Fruit fly (Drosophila melanogaster) whole organism, embryonic: ENCODE results near the gene CG11350.
A peak's percentile ranks its signal among the peaks of the same experiment; 100 is the strongest.

Experiments
- BEAF-32 ChIP-seq: fragments of 200-800 bp; sonication (Bioruptor generic); optimal IDR thresholded peaks from 3 replicates; lab custom pipeline; 2017; ENCODE audit warnings: missing biosample characterization, missing genetic modification characterization, mild to moderate bottlenecking, moderate library complexity, missing genetic modification reagents
- CG10274 ChIP-seq: fragments of 200-800 bp; sonication (Bioruptor generic); optimal IDR thresholded peaks from 3 replicates; lab custom pipeline; 2017; ENCODE audit warnings: missing biosample characterization, mild to moderate bottlenecking, missing genetic modification characterization
- CG11093 ChIP-seq: fragments of 200-800 bp; sonication (Bioruptor generic); IDR thresholded peaks from 3 replicates; pipeline ENCODE4 v1.3.6; 2022; ENCODE audit warnings: missing biosample characterization, missing genetic modification characterization
- CG12104 ChIP-seq: fragments of 200-800 bp; sonication (Bioruptor generic); optimal IDR thresholded peaks from 3 replicates; lab custom pipeline; 2016; ENCODE audit warnings: missing biosample characterization, missing genetic modification characterization
- CG12391 ChIP-seq: fragments of 200-800 bp; sonication (Bioruptor generic); optimal IDR thresholded peaks from 3 replicates; lab custom pipeline; 2018; ENCODE audit warnings: missing biosample characterization, mild to moderate bottlenecking, missing genetic modification characterization, moderate library complexity
- CG13287 ChIP-seq: fragments of 200-800 bp; sonication (Bioruptor generic); IDR thresholded peaks from 2 replicates; pipeline ENCODE4 v1.3.6; 2022; ENCODE audit warnings: missing biosample characterization, missing genetic modification characterization; ENCODE audit not compliant: partially characterized antibody
- CG13424 ChIP-seq: fragments of 200-800 bp; sonication (Bioruptor generic); optimal IDR thresholded peaks from 2 replicates; lab custom pipeline; 2019; ENCODE audit warnings: missing biosample characterization, mild to moderate bottlenecking, missing genetic modification characterization, moderate library complexity
- CG13775 ChIP-seq: fragments of 200-800 bp; sonication (Bioruptor generic); optimal IDR thresholded peaks from 3 replicates; lab custom pipeline; 2017; ENCODE audit warnings: missing biosample characterization, mild to moderate bottlenecking, missing genetic modification characterization
- CG14014 ChIP-seq: fragments of 200-800 bp; sonication (Bioruptor generic); IDR thresholded peaks from 2 replicates; pipeline ENCODE4 v1.3.6; 2022; ENCODE audit warnings: missing biosample characterization, missing genetic modification characterization
- CG14860 ChIP-seq: fragments of 200-800 bp; sonication (Bioruptor generic); IDR thresholded peaks from 3 replicates; pipeline ENCODE4 v1.3.6; 2022; ENCODE audit warnings: missing biosample characterization, missing genetic modification characterization; ENCODE audit not compliant: partially characterized antibody
- CG14965 ChIP-seq: fragments of 200-800 bp; sonication (Bioruptor generic); optimal IDR thresholded peaks from 2 replicates; lab custom pipeline; 2016; ENCODE audit warnings: missing biosample characterization, missing genetic modification characterization, borderline replicate concordance
- CG17359 ChIP-seq: fragments of 200-800 bp; sonication (Bioruptor generic); optimal IDR thresholded peaks from 3 replicates; lab custom pipeline; 2018; ENCODE audit warnings: missing biosample characterization, mild to moderate bottlenecking, missing genetic modification characterization, moderate library complexity
- CG17912 ChIP-seq: fragments of 200-800 bp; sonication (Bioruptor generic); optimal IDR thresholded peaks from 2 replicates; lab custom pipeline; 2018; ENCODE audit warnings: missing biosample characterization, mild to moderate bottlenecking, missing genetic modification characterization
- CG30403 ChIP-seq: fragments of 200-800 bp; sonication (Bioruptor generic); optimal IDR thresholded peaks from 3 replicates; lab custom pipeline; 2016; ENCODE audit warnings: missing biosample characterization, missing genetic modification characterization
- CG3163 ChIP-seq: fragments of 200-800 bp; sonication (Bioruptor generic); optimal IDR thresholded peaks from 3 replicates; lab custom pipeline; 2016; ENCODE audit warnings: missing biosample characterization, missing genetic modification characterization
- CG32532 ChIP-seq: fragments of 200-800 bp; sonication (Bioruptor generic); IDR thresholded peaks from 2 replicates; pipeline ENCODE4 v1.3.6; 2022; ENCODE audit warnings: missing biosample characterization, missing genetic modification characterization
- CG34422 ChIP-seq: fragments of 200-800 bp; sonication (Bioruptor generic); IDR thresholded peaks from 3 replicates; pipeline ENCODE4 v1.3.6; 2022; ENCODE audit warnings: missing biosample characterization, missing genetic modification characterization
- CG42726 ChIP-seq: fragments of 200-800 bp; sonication (Bioruptor generic); IDR thresholded peaks from 2 replicates; pipeline ENCODE4 v1.3.6; 2022; ENCODE audit warnings: missing biosample characterization, missing genetic modification characterization; ENCODE audit not compliant: partially characterized antibody
- CG4617 ChIP-seq: fragments of 200-800 bp; sonication (Bioruptor generic); optimal IDR thresholded peaks from 3 replicates; lab custom pipeline; 2016; ENCODE audit warnings: missing biosample characterization, missing genetic modification characterization, borderline replicate concordance
- CG4707 ChIP-seq: fragments of 200-800 bp; sonication (Bioruptor generic); optimal IDR thresholded peaks from 2 replicates; lab custom pipeline; 2018; ENCODE audit warnings: missing biosample characterization, mild to moderate bottlenecking, missing genetic modification characterization, moderate library complexity
- CG8359 ChIP-seq: fragments of 200-800 bp; sonication (Bioruptor generic); optimal IDR thresholded peaks from 2 replicates; lab custom pipeline; 2017; ENCODE audit warnings: missing biosample characterization, mild to moderate bottlenecking, missing genetic modification characterization, borderline replicate concordance
- CG8944 ChIP-seq: fragments of 200-800 bp; sonication (Bioruptor generic); optimal IDR thresholded peaks from 3 replicates; lab custom pipeline; 2016; ENCODE audit warnings: missing biosample characterization, missing genetic modification characterization
- CG9932 ChIP-seq: fragments of 200-800 bp; sonication (Bioruptor generic); IDR thresholded peaks from 2 replicates; pipeline ENCODE4 v1.3.6; 2022; ENCODE audit warnings: missing biosample characterization, missing genetic modification characterization
- CTCF ChIP-seq: fragments of 200-800 bp; sonication (Bioruptor generic); optimal IDR thresholded peaks from 2 replicates; lab custom pipeline; 2017; ENCODE audit warnings: missing biosample characterization, mild to moderate bottlenecking, missing genetic modification characterization, moderate library complexity
- Dek ChIP-seq: fragments of 200-800 bp; sonication (Bioruptor generic); optimal IDR thresholded peaks from 3 replicates; lab custom pipeline; 2019; ENCODE audit warnings: missing biosample characterization, mild to moderate bottlenecking, missing genetic modification characterization, moderate library complexity
- Dfd ChIP-seq, 2 experiments: fragments of >200 bp; optimal IDR thresholded peaks; 2 replicates each; lab custom pipeline; 2017; ENCODE audit warnings: missing biosample characterization in 2 of 2, missing genetic modification characterization in 2 of 2
- Mad ChIP-seq: fragments of 200-800 bp; sonication (Bioruptor generic); optimal IDR thresholded peaks from 2 replicates; lab custom pipeline; 2016; ENCODE audit warnings: missing biosample characterization, missing genetic modification characterization
- Mes4 ChIP-seq: fragments of 200-800 bp; sonication (Bioruptor generic); optimal IDR thresholded peaks from 2 replicates; lab custom pipeline; 2016; ENCODE audit warnings: missing biosample characterization, missing genetic modification characterization
- NFAT ChIP-seq: fragments of 200-800 bp; sonication (Bioruptor generic); IDR thresholded peaks from 2 replicates; pipeline ENCODE4 v1.3.6; 2022; ENCODE audit warnings: missing biosample characterization, missing genetic modification characterization
- Neu2 ChIP-seq: fragments of 200-800 bp; sonication (Bioruptor generic); optimal IDR thresholded peaks from 3 replicates; lab custom pipeline; 2016; ENCODE audit warnings: missing biosample characterization, missing genetic modification characterization, borderline replicate concordance
- Oli ChIP-seq: fragments of 200-800 bp; sonication (Bioruptor generic); optimal IDR thresholded peaks from 2 replicates; lab custom pipeline; 2018; ENCODE audit warnings: missing biosample characterization, mild to moderate bottlenecking, missing genetic modification characterization, moderate library complexity
- Rx ChIP-seq: fragments of 200-800 bp; sonication (Bioruptor generic); IDR thresholded peaks from 2 replicates; pipeline ENCODE4 v1.3.6; 2022; ENCODE audit warnings: missing biosample characterization, missing genetic modification characterization
- Sox100B ChIP-seq: fragments of 200-800 bp; sonication (Bioruptor generic); optimal IDR thresholded peaks from 3 replicates; lab custom pipeline; 2018; ENCODE audit warnings: missing biosample characterization, mild to moderate bottlenecking, missing genetic modification characterization
- Spps ChIP-seq: fragments of 200-800 bp; sonication (Bioruptor generic); optimal IDR thresholded peaks from 2 replicates; lab custom pipeline; 2018; ENCODE audit warnings: missing biosample characterization, mild to moderate bottlenecking, missing genetic modification characterization
- ash1 ChIP-seq: fragments of 200-800 bp; sonication (Bioruptor generic); optimal IDR thresholded peaks from 2 replicates; lab custom pipeline; 2018; ENCODE audit warnings: missing biosample characterization, mild to moderate bottlenecking, missing genetic modification characterization
- bsh ChIP-seq, 2 experiments: fragments of 200-800 bp; sonication (Bioruptor generic); optimal IDR thresholded peaks; 2 replicates each; lab custom pipeline; 2017 to 2018; ENCODE audit warnings: mild to moderate bottlenecking in 2 of 2, missing biosample characterization in 2 of 2, missing genetic modification characterization in 2 of 2, moderate library complexity in 1 of 2
- cato ChIP-seq: fragments of 200-800 bp; sonication (Bioruptor generic); optimal IDR thresholded peaks from 2 replicates; lab custom pipeline; 2016; ENCODE audit warnings: missing biosample characterization, missing genetic modification characterization, borderline replicate concordance
- crp ChIP-seq, 2 experiments: fragments of 200-800 bp; sonication (Bioruptor generic); optimal IDR thresholded peaks; 2 replicates in 1 of 2; 3 replicates in 1 of 2; lab custom pipeline; 2017; ENCODE audit warnings: missing biosample characterization in 2 of 2, missing genetic modification characterization in 2 of 2, mild to moderate bottlenecking in 1 of 2, moderate library complexity in 1 of 2
- danr ChIP-seq: fragments of 200-800 bp; sonication (Bioruptor generic); IDR thresholded peaks from 2 replicates; pipeline ENCODE4 v1.3.6; 2022; ENCODE audit warnings: missing biosample characterization, missing genetic modification characterization
- dati ChIP-seq: fragments of 200-800 bp; sonication (Bioruptor generic); IDR thresholded peaks from 2 replicates; pipeline ENCODE4 v1.3.6; 2022; ENCODE audit warnings: missing biosample characterization, missing genetic modification characterization
- fd64A ChIP-seq: fragments of 200-800 bp; sonication (Bioruptor generic); optimal IDR thresholded peaks from 3 replicates; lab custom pipeline; 2018; ENCODE audit warnings: missing biosample characterization, mild to moderate bottlenecking, missing genetic modification characterization
- hb ChIP-seq: fragments of 200-800 bp; sonication (Bioruptor generic); IDR thresholded peaks from 3 replicates; pipeline ENCODE4 v1.3.6; 2022; ENCODE audit warnings: missing biosample characterization, missing genetic modification characterization; ENCODE audit not compliant: partially characterized antibody
- ind ChIP-seq: fragments of 200-800 bp; sonication (Bioruptor generic); optimal IDR thresholded peaks from 3 replicates; lab custom pipeline; 2016; ENCODE audit warnings: missing biosample characterization, missing genetic modification characterization
- jigr1 ChIP-seq: fragments of 200-800 bp; sonication (Bioruptor generic); IDR thresholded peaks from 3 replicates; pipeline ENCODE4 v1.3.6; 2022; ENCODE audit warnings: missing biosample characterization, missing genetic modification characterization
- lbe ChIP-seq: fragments of 200-800 bp; sonication (Bioruptor generic); optimal IDR thresholded peaks from 2 replicates; lab custom pipeline; 2016; ENCODE audit warnings: missing biosample characterization, mild to moderate bottlenecking, missing genetic modification characterization
- lola ChIP-seq, 3 experiments: fragments of >200 bp in 2 of 3; fragments of 200-800 bp in 1 of 3; sonication (Bioruptor generic) in 1 of 3; optimal IDR thresholded peaks; 2 replicates each; lab custom pipeline; 2017 to 2019; ENCODE audit warnings: missing biosample characterization in 3 of 3, missing genetic modification characterization in 3 of 3, mild to moderate bottlenecking in 1 of 3, moderate library complexity in 1 of 3
- so ChIP-seq: fragments of 200-800 bp; sonication (Bioruptor generic); IDR thresholded peaks from 3 replicates; pipeline ENCODE4 v1.3.6; 2022; ENCODE audit warnings: missing biosample characterization, missing genetic modification characterization
- tin ChIP-seq: fragments of 200-800 bp; sonication (Bioruptor generic); optimal IDR thresholded peaks from 3 replicates; lab custom pipeline; 2016; ENCODE audit warnings: missing biosample characterization, missing genetic modification characterization
- trem ChIP-seq: fragments of 200-800 bp; optimal IDR thresholded peaks from 3 replicates; lab custom pipeline; 2019; ENCODE audit warnings: missing biosample characterization, mild to moderate bottlenecking, missing genetic modification characterization, moderate library complexity
- unc-4 ChIP-seq: fragments of 200-800 bp; sonication (Bioruptor generic); IDR thresholded peaks from 2 replicates; pipeline ENCODE4 v1.3.6; 2022; ENCODE audit warnings: missing biosample characterization, missing genetic modification characterization; ENCODE audit not compliant: partially characterized antibody
- yki ChIP-seq: fragments of >200 bp; optimal IDR thresholded peaks from 3 replicates; lab custom pipeline; 2018

Gene CG11350

dm6 chr3L:4445824-4446223 is 36.8 kb upstream of the CG11350 start (continued):
- TF ChIP-seq CG14860 (GFP tag; lab: Robert Waterston, UW) (no peak), CG13424 (no peak), CG8359 (GFP tag; lab: Kevin White, UChicago) (no peak), unc-4 (GFP tag; lab: Robert Waterston, UW) (no peak), Spps (tag; lab: Kevin White, UChicago) (no peak), yki (lab: Kevin White, UChicago) (no peak), fd64A (no peak), crp (GFP tag; optimal IDR thresholded peaks at IDR 0.05; lab: Kevin White, UChicago) (no peak), jigr1 (GFP tag; lab: Robert Waterston, UW) (no peak), CG9932 (GFP tag; lab: Robert Waterston, UW) (peak; percentile 19; the same call in 1 of the 2 replicates), CG32532 (peak; percentile 78), Oli (tag; lab: Kevin White, UChicago) (no peak), Dek (tag; lab: Kevin White, UChicago) (no peak), CG17359 (no peak), CG4617 (GFP tag; lab: Kevin White, UChicago) (no peak), lbe (GFP tag; lab: Kevin White, UChicago) (no peak), dati (no peak), CG12391 (tag; lab: Kevin White, UChicago) (no peak), cato (GFP tag; lab: Kevin White, UChicago) (no peak), CG11093 (GFP tag; lab: Robert Waterston, UW) (no peak), lola (GFP tag; optimal IDR thresholded peaks at IDR 0.05; lab: Kevin White, UChicago) (no peak), CG13775 (no peak), CG17912 (no peak), CTCF (no peak), CG12104 (no peak), BEAF-32 (no peak), Rx (GFP tag; lab: Robert Waterston, UW) (no peak), Dfd (GFP tag; optimal IDR thresholded peaks at IDR 0.05; lab: Kevin White, UChicago) (no peak), ash1 (GFP tag; lab: Kevin White, UChicago) (no peak), CG14965 (GFP tag; lab: Kevin White, UChicago) (no peak), CG14014 (GFP tag; lab: Robert Waterston, UW) (no peak), Mes4 (GFP tag; lab: Kevin White, UChicago) (no peak), CG3163 (no peak), Sox100B (no peak), CG4707 (GFP tag; lab: Kevin White, UChicago) (no peak), Neu2 (GFP tag; lab: Kevin White, UChicago) (no peak), trem (tag; lab: Kevin White, UChicago) (no peak), ind (GFP tag; lab: Kevin White, UChicago) (peak; percentile 1), danr (GFP tag; lab: Robert Waterston, UW) (no peak), CG42726 (no peak), so (GFP tag; lab: Robert Waterston, UW) (no peak), NFAT (GFP tag; lab: Robert Waterston, UW) (peak; percentile 33; the same call in 1 of the 2 replicates), tin (no peak), CG10274 (GFP tag; lab: Kevin White, UChicago) (no peak), CG30403 (GFP tag; lab: Kevin White, UChicago) (no peak), bsh (GFP tag; optimal IDR thresholded peaks at IDR 0.05; lab: Kevin White, UChicago) (no peak), hb (GFP tag; lab: Robert Waterston, UW) (no peak), CG8944 (no peak), CG13287 (GFP tag; lab: Robert Waterston, UW) (no peak), Mad (GFP tag; lab: Kevin White, UChicago) (no peak), CG34422 (GFP tag; lab: Robert Waterston, UW) (no peak)
